Worm (Caenorhabditis elegans): ENCODE results near the gene Y49F6B.12.

Gene Y49F6B.12

DNA sequence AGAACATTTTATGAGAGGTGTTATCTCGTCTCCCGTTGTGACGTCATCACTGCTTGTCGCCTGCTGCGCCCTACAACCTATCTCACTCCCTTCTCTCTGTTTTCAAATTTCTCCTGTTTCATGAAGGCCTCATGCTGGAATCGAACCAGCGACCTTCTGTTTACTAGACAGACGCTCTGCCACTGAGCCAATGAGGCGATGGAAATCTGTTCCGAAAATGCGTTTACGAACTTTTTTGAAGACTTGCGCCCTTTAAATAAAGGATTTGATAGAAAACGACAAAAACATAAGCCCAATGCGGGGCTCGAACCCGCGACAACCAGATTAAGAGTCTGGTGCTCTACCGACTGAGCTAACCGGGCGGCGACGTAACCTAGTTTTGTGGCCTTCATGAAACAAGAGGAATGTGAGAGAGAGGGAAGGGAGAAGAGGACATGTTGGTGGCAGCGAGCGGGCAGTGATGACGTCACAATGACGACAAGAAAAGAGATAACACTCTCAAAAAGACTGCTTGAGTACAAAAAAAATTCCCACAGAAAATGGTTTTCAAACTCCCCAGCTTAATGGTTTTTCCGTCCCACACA lies 46.8 kb upstream of the Y49F6B.12 start, which contains the start of gene clec-126 (continued):
- TF ChIP-seq egl-13 (tag; optimal IDR thresholded peaks at IDR 0.05) (peak; percentile 45), ets-5 (GFP tag; IDR thresholded peaks at IDR 0.05) (no peak), lir-3 (tag; optimal IDR thresholded peaks at IDR 0.05; ENCODE audit: poor library complexity) (peak; percentile 39), isw-1 (GFP tag; IDR thresholded peaks at IDR 0.05) (no peak), nhr-12 (tag; optimal IDR thresholded peaks at IDR 0.05) (no peak), unc-86 (tag; optimal IDR thresholded peaks at IDR 0.05) (peak; percentile 48), C34B4.2 (tag; optimal IDR thresholded peaks at IDR 0.05) (no peak), unc-98 (GFP tag; IDR thresholded peaks at IDR 0.05) (no peak), elt-3 (tag; optimal IDR thresholded peaks at IDR 0.05) (peak in 2 of 6 experiments; percentile 2 to 40), aha-1 (tag; optimal IDR thresholded peaks at IDR 0.05) (no peak), ceh-8 (GFP tag; optimal IDR thresholded peaks at IDR 0.05) (peak; percentile 4), pax-3 (tag; optimal IDR thresholded peaks at IDR 0.05) (no peak), alr-1 (tag; optimal IDR thresholded peaks at IDR 0.05; ENCODE audit: borderline replicate concordance) (no peak), dpl-1 (GFP tag; optimal IDR thresholded peaks at IDR 0.05) (peak in 2 of 3 experiments; percentile 46 to 49), lin-15B (tag; optimal IDR thresholded peaks at IDR 0.05) (peak; percentile 24), nhr-28 (tag; optimal IDR thresholded peaks at IDR 0.05) (no peak), Y116A8C.19 (tag; optimal IDR thresholded peaks at IDR 0.05; ENCODE audit: borderline replicate concordance) (no peak), efl-3 (GFP tag; optimal IDR thresholded peaks at IDR 0.05) (no peak), nhr-76 (tag; optimal IDR thresholded peaks at IDR 0.05) (no peak), sup-37 (GFP tag; optimal IDR thresholded peaks at IDR 0.05) (no peak), efl-1 (optimal IDR thresholded peaks at IDR 0.05) (peak; percentile 38 to 59), efl-1 (GFP tag; optimal IDR thresholded peaks at IDR 0.05 in 1 of 2) (peak; percentile 40 to 93), C16A3.4 (tag; optimal IDR thresholded peaks at IDR 0.05) (peak; percentile 57), unc-62 (GFP tag; optimal IDR thresholded peaks at IDR 0.05) (no peak), nhr-84 (tag; optimal IDR thresholded peaks at IDR 0.05) (no peak), lin-14 (GFP tag; optimal IDR thresholded peaks at IDR 0.05) (peak; percentile 76), dsc-1 (tag; optimal IDR thresholded peaks at IDR 0.05) (peak; percentile 62), ceh-63 (GFP tag; optimal IDR thresholded peaks at IDR 0.05) (no peak), pag-3 (tag; optimal IDR thresholded peaks at IDR 0.05; ENCODE audit: borderline replicate concordance, insufficient read depth) (no peak), ztf-11 (tag; optimal IDR thresholded peaks at IDR 0.05) (peak in 1 of 2 experiments; percentile 52), zag-1 (tag; optimal IDR thresholded peaks at IDR 0.05) (no peak), sox-4 (tag; optimal IDR thresholded peaks at IDR 0.05) (no peak), hlh-17 (GFP tag; optimal IDR thresholded peaks at IDR 0.05; ENCODE audit: borderline replicate concordance) (no peak), grh-1 (GFP tag; IDR thresholded peaks at IDR 0.05) (peak; percentile 7; the same call in 1 of the 2 replicates), ztf-4 (tag; optimal IDR thresholded peaks at IDR 0.05) (peak; percentile 64), tlp-1 (tag; optimal IDR thresholded peaks at IDR 0.05) (no peak), jun-1 (tag; optimal IDR thresholded peaks at IDR 0.05) (no peak), tbx-2 (tag; optimal IDR thresholded peaks at IDR 0.05) (peak; percentile 65), ces-1 (GFP tag; optimal IDR thresholded peaks at IDR 0.05) (no peak), nhr-19 (GFP tag; conservative IDR thresholded peaks at IDR 0.05) (peak; percentile 65), lsy-2 (tag; optimal IDR thresholded peaks at IDR 0.05) (peak; percentile 68 to 81), nhr-237 (tag; optimal IDR thresholded peaks at IDR 0.05) (no peak), unc-30 (tag; optimal IDR thresholded peaks at IDR 0.05) (no peak), fkh-10 (GFP tag; optimal IDR thresholded peaks at IDR 0.05) (peak; percentile 10), ceh-82 (tag; optimal IDR thresholded peaks at IDR 0.05) (peak in 2 of 3 experiments; percentile 13 to 37), F16B12.6 (tag; optimal IDR thresholded peaks at IDR 0.05) (peak; percentile 28), blmp-1 (tag; optimal IDR thresholded peaks at IDR 0.05) (peak; percentile 40), fkh-4 (tag; optimal IDR thresholded peaks at IDR 0.05; ENCODE audit: borderline replicate concordance) (no peak), hpl-2 (GFP tag; optimal IDR thresholded peaks at IDR 0.05) (no peak), nhr-90 (tag; optimal IDR thresholded peaks at IDR 0.05; ENCODE audit: poor library complexity) (peak; percentile 90), snpc-4 (tag; optimal IDR thresholded peaks at IDR 0.05) (no peak), nhr-47 (tag; optimal IDR thresholded peaks at IDR 0.05) (peak; percentile 83)

Measured in whole organism, L1 larva.